Worm (Caenorhabditis elegans): ENCODE data around the gene col-116.

DNA sequence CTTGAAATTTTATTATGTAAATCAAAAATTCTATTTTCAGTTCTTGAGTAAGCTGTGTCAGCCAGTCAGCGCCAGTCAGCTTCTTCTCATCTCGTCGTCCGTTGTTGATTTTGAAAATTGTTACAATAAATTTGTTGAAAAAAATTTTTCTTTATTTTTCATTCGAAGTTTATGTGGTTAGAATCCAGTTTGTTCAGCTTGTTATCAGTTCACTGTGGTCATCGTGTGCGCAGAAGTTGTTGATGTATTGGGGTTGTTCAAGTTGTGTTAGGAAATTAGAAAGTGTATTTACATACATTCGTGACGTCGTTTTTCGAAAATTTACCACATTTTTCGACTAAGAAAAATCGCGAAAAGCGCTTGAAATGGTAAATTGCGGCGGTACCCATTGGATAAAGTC is 42.1 kb downstream of the col-116 start:
- no peak for TF ChIP-seq hmg-4 (GFP tag; optimal IDR thresholded peaks at IDR 0.05)
- no peak for TF ChIP-seq ama-1 (optimal IDR thresholded peaks at IDR 0.05)

Measured in whole organism, early embryonic.